Worm (Caenorhabditis elegans): ENCODE measurements around the gene ZC404.16.

DNA sequence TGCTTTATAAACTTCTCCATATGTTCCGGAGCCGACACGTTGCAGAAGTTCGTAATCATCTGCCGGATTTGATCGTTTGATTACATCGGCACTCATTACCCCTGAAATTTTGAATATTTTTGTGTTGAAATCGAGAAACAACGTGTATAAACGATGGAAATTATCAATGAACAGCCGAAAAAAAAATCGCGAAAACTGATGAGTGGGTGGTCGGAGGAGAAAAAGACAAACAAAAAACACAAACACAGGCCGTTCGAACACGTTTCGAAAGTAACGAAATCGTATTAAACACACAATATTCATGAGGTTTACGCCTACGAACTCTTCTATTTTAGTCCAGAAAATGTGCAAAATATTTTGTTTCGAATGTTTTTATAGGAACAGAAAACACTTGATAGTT, 18.9 kb upstream of the ZC404.16 start, which contains the start of gene gck-2:
- TF ChIP-seq snpc-4 (tag; optimal IDR thresholded peaks at IDR 0.05) (no peak), nhr-12 (tag; optimal IDR thresholded peaks at IDR 0.05) (no peak), ceh-82 (tag; optimal IDR thresholded peaks at IDR 0.05) (no peak), aly-2 (tag; optimal IDR thresholded peaks at IDR 0.05) (no peak), lsy-2 (tag; optimal IDR thresholded peaks at IDR 0.05) (no peak), nhr-77 (tag; optimal IDR thresholded peaks at IDR 0.05) (no peak), skn-1 (tag; optimal IDR thresholded peaks at IDR 0.05) (no peak), sma-9 (GFP tag; optimal IDR thresholded peaks at IDR 0.05) (no peak), sma-9 (tag; optimal IDR thresholded peaks at IDR 0.05) (no peak), fos-1 (tag; optimal IDR thresholded peaks at IDR 0.05) (no peak), mbf-1 (tag; optimal IDR thresholded peaks at IDR 0.05) (no peak), zag-1 (tag; optimal IDR thresholded peaks at IDR 0.05) (no peak)
